Worm (Caenorhabditis elegans): ENCODE results near the gene hif-1.

The hif-1 gene

DNA sequence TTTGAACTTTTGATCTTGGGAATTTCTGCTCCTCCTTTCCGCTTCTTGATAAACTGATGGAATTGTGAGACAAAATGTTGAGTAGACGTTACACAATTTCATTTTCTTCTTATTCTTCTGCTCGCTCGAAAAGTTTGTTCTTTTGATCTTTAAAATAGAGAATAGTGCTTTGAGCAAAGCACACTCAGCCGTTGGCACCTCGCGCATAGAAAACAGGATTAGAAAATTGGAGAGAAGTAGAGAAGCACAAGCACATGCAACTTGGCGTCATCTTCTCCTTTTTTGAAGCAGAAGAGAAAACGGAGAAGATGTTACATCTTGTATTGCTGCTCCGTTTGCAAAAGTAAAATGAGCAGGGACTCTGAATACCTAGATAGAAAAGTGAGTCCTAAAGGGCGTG lies 2.0 kb downstream of the hif-1 start (continued):
- TF ChIP-seq lin-39 (tag; optimal IDR thresholded peaks at IDR 0.05) (no peak), nhr-10 (tag; optimal IDR thresholded peaks at IDR 0.05) (no peak), snpc-4 (tag; optimal IDR thresholded peaks at IDR 0.05) (peak; percentile 38), mdl-1 (tag; optimal IDR thresholded peaks at IDR 0.05) (peak; percentile 63 to 88), nhr-77 (tag; optimal IDR thresholded peaks at IDR 0.05) (no peak)

DNA sequence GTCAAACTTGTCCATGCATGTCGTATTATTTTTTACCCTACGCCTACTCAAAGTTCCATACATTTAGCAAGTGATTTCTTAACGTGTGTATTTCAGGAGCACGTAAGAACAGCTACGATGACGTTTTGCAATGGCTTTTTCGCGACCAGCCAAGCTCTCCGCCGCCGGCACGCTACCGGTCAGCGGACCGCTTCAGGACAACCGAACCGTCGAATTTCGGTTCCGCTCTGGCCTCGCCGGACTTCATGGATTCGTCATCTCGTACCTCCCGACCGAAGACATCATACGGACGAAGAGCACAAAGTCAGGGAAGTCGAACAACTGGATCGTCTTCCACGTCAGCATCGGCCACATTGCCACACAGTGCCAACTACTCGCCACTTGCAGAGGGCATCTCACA lies 3.4 kb downstream of the hif-1 start:
- TF ChIP-seq nhr-21 (tag; optimal IDR thresholded peaks at IDR 0.05): no peak
- TF ChIP-seq nhr-23 (tag; optimal IDR thresholded peaks at IDR 0.05): no peak
- TF ChIP-seq mdl-1 (tag; optimal IDR thresholded peaks at IDR 0.05): no peak
- no peak for TF ChIP-seq crh-2 (tag; optimal IDR thresholded peaks at IDR 0.05)
- TF ChIP-seq snpc-4 (tag; optimal IDR thresholded peaks at IDR 0.05): no peak
- no peak for TF ChIP-seq lin-11 (tag; optimal IDR thresholded peaks at IDR 0.05)
- no peak for TF ChIP-seq nhr-6 (tag; optimal IDR thresholded peaks at IDR 0.05)
- TF ChIP-seq C34F6.9 (tag; optimal IDR thresholded peaks at IDR 0.05): no peak
- no peak for TF ChIP-seq nhr-12 (tag; optimal IDR thresholded peaks at IDR 0.05)
- no peak for TF ChIP-seq lsy-2 (tag; optimal IDR thresholded peaks at IDR 0.05)
- TF ChIP-seq ama-1 (optimal IDR thresholded peaks at IDR 0.05): no peak
- no peak for TF ChIP-seq dmd-4 (tag; optimal IDR thresholded peaks at IDR 0.05)
- no peak for TF ChIP-seq nhr-10 (tag; optimal IDR thresholded peaks at IDR 0.05)

DNA sequence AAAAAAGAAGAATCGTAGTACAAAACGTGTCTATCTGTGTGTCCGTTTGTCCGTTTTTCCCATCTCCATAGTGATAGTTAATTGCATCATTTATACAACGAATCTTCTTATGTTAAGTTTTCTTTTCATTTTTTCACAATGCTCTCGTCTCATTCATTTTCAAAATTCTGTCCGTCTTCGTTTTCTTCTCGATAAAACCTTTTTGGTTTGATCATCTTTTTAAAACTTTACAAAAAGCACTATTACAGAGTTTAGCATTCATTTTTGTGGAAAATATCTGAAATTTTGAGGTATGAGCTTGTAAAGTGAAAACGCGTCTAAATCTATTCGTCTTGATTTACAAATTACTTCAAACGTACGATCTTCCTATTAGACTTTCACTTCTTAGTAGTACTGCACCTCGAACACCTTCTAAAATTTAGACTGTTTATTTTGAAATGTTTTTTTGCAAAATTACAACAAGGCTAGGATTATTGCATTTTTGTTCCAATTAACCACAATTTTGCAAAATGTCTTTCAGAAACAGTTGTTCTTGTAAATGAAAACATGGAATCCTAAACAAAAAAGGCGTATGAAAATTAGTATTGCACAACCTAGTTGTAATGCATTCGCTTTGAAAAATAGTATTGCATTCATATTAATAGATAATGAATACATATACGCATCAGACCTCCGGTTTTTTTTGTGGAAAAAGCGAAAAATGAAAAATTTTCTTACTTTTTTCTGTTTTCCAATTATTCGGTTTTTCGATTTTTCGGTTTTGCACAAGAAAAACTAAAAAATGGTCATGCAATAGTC lies 5.0 kb downstream of the hif-1 start:
- TF ChIP-seq nhr-11 (tag; optimal IDR thresholded peaks at IDR 0.05) (no peak), gmeb-1 (tag; optimal IDR thresholded peaks at IDR 0.05) (no peak), ZK546.5 (tag; optimal IDR thresholded peaks at IDR 0.05) (no peak), mdl-1 (tag; optimal IDR thresholded peaks at IDR 0.05) (no peak), elt-1 (tag; optimal IDR thresholded peaks at IDR 0.05) (no peak), elt-3 (tag; optimal IDR thresholded peaks at IDR 0.05) (no peak), C34F6.9 (tag; optimal IDR thresholded peaks at IDR 0.05) (peak; percentile 15), ztf-4 (tag; optimal IDR thresholded peaks at IDR 0.05) (peak; percentile 38), snpc-4 (tag; optimal IDR thresholded peaks at IDR 0.05) (no peak), unc-39 (tag; optimal IDR thresholded peaks at IDR 0.05) (no peak), nhr-21 (tag; optimal IDR thresholded peaks at IDR 0.05) (peak; percentile 23), nhr-10 (tag; optimal IDR thresholded peaks at IDR 0.05) (no peak), sem-4 (tag; optimal IDR thresholded peaks at IDR 0.05) (no peak), mab-5 (tag; optimal IDR thresholded peaks at IDR 0.05) (no peak), lin-11 (tag; optimal IDR thresholded peaks at IDR 0.05) (no peak), skn-1 (tag; optimal IDR thresholded peaks at IDR 0.05) (no peak), unc-55 (GFP tag; optimal IDR thresholded peaks at IDR 0.05) (no peak), nhr-25 (tag; optimal IDR thresholded peaks at IDR 0.05) (peak; percentile 45), lsy-2 (tag; optimal IDR thresholded peaks at IDR 0.05) (peak; percentile 11 to 19), unc-62 (GFP tag; optimal IDR thresholded peaks at IDR 0.05) (no peak), F13H6.1 (tag; optimal IDR thresholded peaks at IDR 0.05) (no peak)

DNA sequence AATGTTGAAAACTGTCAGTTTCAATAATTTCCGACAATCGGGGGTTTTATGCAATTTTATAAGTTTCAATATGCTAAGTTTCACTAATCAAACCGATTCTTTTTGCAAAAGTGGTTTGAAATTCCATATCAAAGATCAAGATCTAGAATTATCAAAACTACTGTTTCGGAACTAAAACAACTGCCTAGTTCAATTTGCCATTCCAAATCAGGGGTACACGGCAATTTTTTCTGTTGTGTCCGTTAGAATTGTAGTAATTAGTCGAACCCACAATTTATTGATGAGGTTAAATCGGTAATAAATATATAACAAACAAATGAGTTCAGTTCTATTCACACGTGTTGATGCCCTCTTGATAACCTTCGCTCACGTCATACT lies 5.6 kb downstream of the hif-1 start:
- no peak for TF ChIP-seq zag-1 (tag; optimal IDR thresholded peaks at IDR 0.05)
- no peak for TF ChIP-seq C34F6.9 (tag; optimal IDR thresholded peaks at IDR 0.05)
- no peak for TF ChIP-seq lin-11 (tag; optimal IDR thresholded peaks at IDR 0.05)
- TF ChIP-seq nhr-23 (tag; optimal IDR thresholded peaks at IDR 0.05): no peak
- TF ChIP-seq unc-62 (GFP tag; optimal IDR thresholded peaks at IDR 0.05): no peak
- no peak for TF ChIP-seq ztf-1 (GFP tag; conservative IDR thresholded peaks at IDR 0.05)
- no peak for TF ChIP-seq alr-1 (tag; optimal IDR thresholded peaks at IDR 0.05)

DNA sequence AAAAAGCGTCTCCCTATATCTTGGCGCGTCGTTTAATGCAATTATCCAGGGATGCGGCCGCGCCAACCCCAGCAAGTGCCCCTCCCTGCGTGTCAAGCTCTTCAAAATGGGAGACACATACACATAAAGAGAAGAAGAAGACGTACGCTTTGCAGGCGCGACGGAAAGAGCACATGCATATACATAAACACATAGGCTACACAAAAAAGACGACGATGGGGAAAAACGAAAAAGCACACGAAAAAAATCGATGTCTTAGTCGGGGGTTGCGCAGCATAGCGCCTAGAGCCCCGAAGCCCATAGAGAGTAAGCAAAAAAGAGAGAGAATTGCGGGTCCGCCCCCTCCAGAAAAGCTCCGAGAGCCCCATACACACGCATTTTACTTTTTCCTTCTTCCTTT lies 8.9 kb downstream of the hif-1 start, which contains the start of gene tpan-1:
Gene tpan-1 (plus strand): TSS at position 398 of the 400 bp plus-strand sequence.
- no peak for TF ChIP-seq ceh-16 (tag; optimal IDR thresholded peaks at IDR 0.05)
- TF ChIP-seq fos-1 (tag; optimal IDR thresholded peaks at IDR 0.05): no peak
- TF ChIP-seq lin-39 (tag; optimal IDR thresholded peaks at IDR 0.05): no peak
- no peak for TF ChIP-seq R02D3.7 (tag; optimal IDR thresholded peaks at IDR 0.05)
- no peak for TF ChIP-seq peb-1 (tag; optimal IDR thresholded peaks at IDR 0.05)
- peak; percentile 76 for TF ChIP-seq crh-2 (tag; optimal IDR thresholded peaks at IDR 0.05)
- peak; percentile 90 for TF ChIP-seq unc-55 (GFP tag; optimal IDR thresholded peaks at IDR 0.05)
- TF ChIP-seq mdl-1 (tag; optimal IDR thresholded peaks at IDR 0.05): peak in 1 of 2 experiments; percentile 73
- TF ChIP-seq nhr-11 (tag; optimal IDR thresholded peaks at IDR 0.05): no peak
- TF ChIP-seq ztf-11 (tag; optimal IDR thresholded peaks at IDR 0.05): no peak
- peak; percentile 75 for TF ChIP-seq lin-11 (tag; optimal IDR thresholded peaks at IDR 0.05)
- peak; percentile 29 to 57 for TF ChIP-seq lsy-2 (tag; optimal IDR thresholded peaks at IDR 0.05)
- TF ChIP-seq sem-4 (tag; optimal IDR thresholded peaks at IDR 0.05): peak; percentile 36
- TF ChIP-seq egl-27 (tag; optimal IDR thresholded peaks at IDR 0.05): peak; percentile 16
- peak; percentile 53 for TF ChIP-seq F13H6.1 (tag; optimal IDR thresholded peaks at IDR 0.05)
- peak; percentile 75 for TF ChIP-seq C34F6.9 (tag; optimal IDR thresholded peaks at IDR 0.05)
- 0 out of 2 replicates have a peak, but pooled peaks have one; percentile 79 for TF ChIP-seq ztf-1 (GFP tag; conservative IDR thresholded peaks at IDR 0.05)
- peak; percentile 85 for TF ChIP-seq zag-1 (tag; optimal IDR thresholded peaks at IDR 0.05)
- peak; percentile 22 for TF ChIP-seq mab-5 (tag; optimal IDR thresholded peaks at IDR 0.05)
- TF ChIP-seq Y55F3AM.14 (GFP tag; optimal IDR thresholded peaks at IDR 0.05): peak; percentile 91
- TF ChIP-seq nhr-129 (tag; optimal IDR thresholded peaks at IDR 0.05): peak; percentile 64

All from whole organism, L2 larva.